Fruit fly (Drosophila melanogaster): Measurements from ENCODE around the gene Srp72.

Srp72 gene

dm6 chr3R:20594194-20595144 is 6.0 kb downstream of the Srp72 start (continued):
- TF ChIP-seq MESR4 (GFP tag; optimal IDR thresholded peaks at IDR 0.05) (no peak), danr (GFP tag; IDR thresholded peaks at IDR 0.05) (peak; percentile 68), Asciz (GFP tag; optimal IDR thresholded peaks at IDR 0.05) (peak; percentile 88), Antp (GFP tag; optimal IDR thresholded peaks at IDR 0.05) (no peak), CG11504 (tag; optimal IDR thresholded peaks at IDR 0.05) (peak; percentile 95), tgo (GFP tag; IDR thresholded peaks at IDR 0.05) (peak; percentile 84), sug (tag; optimal IDR thresholded peaks at IDR 0.05) (peak; percentile 52), lilli (GFP tag; optimal IDR thresholded peaks at IDR 0.05) (peak; percentile 40), chinmo (GFP tag; IDR thresholded peaks at IDR 0.05; ENCODE audit: partially characterized antibody) (no peak), YL-1 (GFP tag; optimal IDR thresholded peaks at IDR 0.05) (peak; percentile 20), dan (GFP tag; IDR thresholded peaks at IDR 0.05) (no peak), CG13287 (GFP tag; IDR thresholded peaks at IDR 0.05; ENCODE audit: partially characterized antibody) (no peak), CG6254 (GFP tag; optimal IDR thresholded peaks at IDR 0.05) (peak; percentile 87), ato (GFP tag; IDR thresholded peaks at IDR 0.05; ENCODE audit: partially characterized antibody) (no peak), CG2199 (GFP tag; IDR thresholded peaks at IDR 0.05) (peak; percentile 75; the same call in 1 of the 3 replicates), TFAM (GFP tag; optimal IDR thresholded peaks at IDR 0.05) (peak; percentile 31), CTCF (GFP tag; optimal IDR thresholded peaks at IDR 0.05) (peak; percentile 37), Poxn (GFP tag; IDR thresholded peaks at IDR 0.05) (no peak), Dad (GFP tag; optimal IDR thresholded peaks at IDR 0.05) (no peak), NC2β (GFP tag; optimal IDR thresholded peaks at IDR 0.05) (no peak), CG6791 (GFP tag; IDR thresholded peaks at IDR 0.05; ENCODE audit: partially characterized antibody) (no peak), nau (GFP tag; optimal IDR thresholded peaks at IDR 0.05) (peak; percentile 51), CG8089 (GFP tag; optimal IDR thresholded peaks at IDR 0.05) (no peak), Trl (optimal IDR thresholded peaks at IDR 0.05) (peak in 1 of 2 experiments; percentile 74), Trl (GFP tag; optimal IDR thresholded peaks at IDR 0.05) (no peak), Aef1 (GFP tag; IDR thresholded peaks at IDR 0.05) (peak; percentile 74), NFAT (GFP tag; IDR thresholded peaks at IDR 0.05) (0 out of 2 replicates have a peak, but pooled peaks have one; percentile 8), kni (GFP tag; optimal IDR thresholded peaks at IDR 0.05) (peak; percentile 23), CG7839 (tag; optimal IDR thresholded peaks at IDR 0.05) (peak; percentile 96), Fer2 (tag; optimal IDR thresholded peaks at IDR 0.05) (peak; percentile 58), CG30403 (GFP tag; optimal IDR thresholded peaks at IDR 0.05) (peak; percentile 91), ac (GFP tag; optimal IDR thresholded peaks at IDR 0.05) (peak; percentile 91), rib (GFP tag; IDR thresholded peaks at IDR 0.05) (peak; percentile 38; the same call in 1 of the 2 replicates), hbn (GFP tag; IDR thresholded peaks at IDR 0.05; ENCODE audit: partially characterized antibody) (no peak), CG14014 (GFP tag; IDR thresholded peaks at IDR 0.05) (peak; percentile 68), jing (GFP tag; optimal IDR thresholded peaks at IDR 0.05) (peak; percentile 11), zfh2 (GFP tag; optimal IDR thresholded peaks at IDR 0.05) (no peak), her (GFP tag; optimal IDR thresholded peaks at IDR 0.05) (no peak), E2f1 (GFP tag; IDR thresholded peaks at IDR 0.05) (peak; percentile 83), org-1 (GFP tag; optimal IDR thresholded peaks at IDR 0.05) (peak; percentile 86), lov (optimal IDR thresholded peaks at IDR 0.05) (no peak), lov (GFP tag; IDR thresholded peaks at IDR 0.05) (0 out of 3 replicates have a peak, but pooled peaks have one; percentile 15), slbo (GFP tag; IDR thresholded peaks at IDR 0.05) (peak; percentile 76), repo (GFP tag; optimal IDR thresholded peaks at IDR 0.05) (no peak), CG32772 (GFP tag; IDR thresholded peaks at IDR 0.05) (peak; percentile 85), corto (GFP tag; optimal IDR thresholded peaks at IDR 0.05) (no peak), CG4707 (GFP tag; optimal IDR thresholded peaks at IDR 0.05) (peak; percentile 33), Abd-B (GFP tag; optimal IDR thresholded peaks at IDR 0.05) (peak; percentile 92), D19A (tag; optimal IDR thresholded peaks at IDR 0.05) (peak; percentile 93)
